Worm (Caenorhabditis elegans) whole organism, mixed stage, embryonic: ENCODE data around the gene spex-3.

Experiments
- bed-3 ChIP-seq: fragments of 200-800 bp; sonication (Bioruptor generic); optimal IDR thresholded peaks from 3 replicates; lab custom pipeline; 2018; ENCODE audit warnings: mild to moderate bottlenecking, missing genetic modification characterization, moderate library complexity, missing compliant biosample characterization
- blmp-1 ChIP-seq: fragments of 150-350 bp; optimal IDR thresholded peaks from 2 replicates; lab custom pipeline; 2014; ENCODE audit warnings: missing biosample characterization, missing genetic modification characterization
- ceh-83 ChIP-seq: fragments of 200-800 bp; sonication (Bioruptor generic); optimal IDR thresholded peaks from 2 replicates; lab custom pipeline; 2018; ENCODE audit warnings: mild to moderate bottlenecking, missing genetic modification characterization, missing compliant biosample characterization
- elt-1 ChIP-seq: sonication (generic microtip); optimal IDR thresholded peaks from 2 replicates; lab custom pipeline; 2017; ENCODE audit warnings: missing genetic modification characterization, mild to moderate bottlenecking, missing compliant biosample characterization, antibody characterized with exemption, moderate library complexity, borderline replicate concordance; ENCODE audit not compliant: insufficient read depth
- hlh-1 ChIP-seq: fragments of 150-350 bp; optimal IDR thresholded peaks from 2 replicates; lab custom pipeline; 2014; ENCODE audit warnings: missing biosample characterization, missing genetic modification reagents, missing genetic modification characterization
- mab-5 ChIP-seq: fragments of 150-350 bp; optimal IDR thresholded peaks from 2 replicates; lab custom pipeline; 2014; ENCODE audit warnings: missing biosample characterization, missing genetic modification characterization
- nhr-237 ChIP-seq: fragments of 150-350 bp; optimal IDR thresholded peaks from 2 replicates; lab custom pipeline; 2014; ENCODE audit warnings: missing biosample characterization, missing genetic modification characterization
- snpc-4 ChIP-seq: fragments of 150-350 bp; optimal IDR thresholded peaks from 2 replicates; lab custom pipeline; 2014; ENCODE audit warnings: missing biosample characterization, missing genetic modification characterization
- unc-39 ChIP-seq: fragments of 150-350 bp; optimal IDR thresholded peaks from 2 replicates; lab custom pipeline; 2014; ENCODE audit warnings: missing biosample characterization, missing genetic modification characterization
- unc-62 ChIP-seq: fragments of 150-350 bp; optimal IDR thresholded peaks from 2 replicates; lab custom pipeline; 2014; ENCODE audit warnings: missing biosample characterization, missing genetic modification reagents, missing genetic modification characterization
- ztf-11 ChIP-seq: fragments of 150-350 bp; optimal IDR thresholded peaks from 2 replicates; lab custom pipeline; 2014; ENCODE audit warnings: missing biosample characterization, missing genetic modification characterization

DNA sequence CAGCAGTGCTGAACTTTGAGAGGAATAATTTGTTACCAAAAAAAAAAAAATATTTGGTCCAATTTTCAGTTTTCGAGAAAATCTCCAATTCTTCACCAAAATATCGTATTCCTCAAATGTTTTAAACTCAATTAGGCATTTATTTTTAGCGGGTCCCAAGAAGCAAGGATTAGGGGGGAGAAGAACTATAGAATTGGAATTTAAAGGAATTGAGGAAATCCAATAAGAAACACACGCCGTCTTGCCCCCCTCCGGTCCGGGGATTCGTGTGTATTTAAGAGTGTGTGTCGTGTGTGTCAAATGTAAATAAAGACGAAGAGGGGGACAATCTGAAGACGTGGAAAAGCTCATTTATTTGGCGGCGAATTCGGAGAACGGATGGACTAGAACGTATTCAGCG is 31.2 kb upstream of the spex-3 start:
- TF ChIP-seq snpc-4, result no peak
- no peak for TF ChIP-seq mab-5 (tag; lab: Kevin White, UChicago)
- TF ChIP-seq blmp-1 (tag; lab: Kevin White, UChicago), result no peak
- TF ChIP-seq ztf-11 (tag; lab: Kevin White, UChicago), result no peak
- no peak for TF ChIP-seq ceh-83
- no peak for TF ChIP-seq unc-62 (GFP tag; lab: Kevin White, UChicago)
- TF ChIP-seq nhr-237 (tag; lab: Kevin White, UChicago), result no peak
- TF ChIP-seq hlh-1 (tag; lab: Kevin White, UChicago), result no peak
- no peak for TF ChIP-seq unc-39
- TF ChIP-seq elt-1, result no peak
- no peak for TF ChIP-seq bed-3 (GFP tag; lab: Kevin White, UChicago)
